Worm (Caenorhabditis elegans) whole organism, midembryonic: ENCODE results near the gene rml-3.

Experiments
- T22C8.4 ChIP-seq: fragments of 200-800 bp; sonication (Bioruptor generic); IDR thresholded peaks from 2 replicates; pipeline ENCODE4 v1.3.6; 2022; ENCODE audit warnings: missing genetic modification characterization, missing compliant biosample characterization
- flt-1 ChIP-seq: fragments of 200-800 bp; sonication (Bioruptor generic); IDR thresholded peaks from 2 replicates; pipeline ENCODE4 v1.3.6; 2022; ENCODE audit warnings: missing genetic modification characterization, missing compliant biosample characterization
- klf-2 ChIP-seq: fragments of 200-800 bp; sonication (Bioruptor generic); conservative IDR thresholded peaks from 2 replicates; pipeline ENCODE4 v1.3.6; 2022; ENCODE audit warnings: missing genetic modification reagents, missing genetic modification characterization, missing compliant biosample characterization
- med-1 ChIP-seq: sonication (generic microtip); optimal IDR thresholded peaks from 2 replicates; lab custom pipeline; 2017; ENCODE audit warnings: missing genetic modification characterization, mild to moderate bottlenecking, missing compliant biosample characterization, antibody characterized with exemption, missing genetic modification reagents; ENCODE audit not compliant: insufficient read depth
- ztf-29 ChIP-seq: fragments of 200-800 bp; sonication (Bioruptor generic); IDR thresholded peaks from 2 replicates; pipeline ENCODE4 v1.3.6; 2022; ENCODE audit warnings: missing genetic modification reagents, missing genetic modification characterization, missing compliant biosample characterization

- TF ChIP-seq T22C8.4 (no peak), med-1 (GFP tag; lab: Kevin White, UChicago) (no peak), ztf-29 (GFP tag; lab: Robert Waterston, UW) (no peak), klf-2 (no peak), flt-1 (GFP tag; lab: Robert Waterston, UW) (no peak)
These were observed 36.5 kb upstream of the rml-3 start for ce11 chrX:6275343-6275742.
